Fruit fly (Drosophila melanogaster) ovary, adult (tissue): ENCODE results near the gene ocn.

Experiments
- CG17801 ChIP-seq: fragments of 200-800 bp; optimal IDR thresholded peaks from 2 replicates; lab custom pipeline; 2019; ENCODE audit warnings: missing biosample characterization, mild to moderate bottlenecking, missing genetic modification characterization, moderate library complexity; ENCODE audit not compliant: partially characterized antibody

Gene ocn

dm6 chr3R:30037630-30038029, at the start of gene ocn:
Gene ocn (minus strand): TSS chr3R:30037730.
- no peak for TF ChIP-seq CG17801 (GFP tag; lab: Kevin White, UChicago)

- TF ChIP-seq CG17801 (GFP tag; lab: Kevin White, UChicago): no peak
Measured at dm6 chr3R:30084137-30084536, 46.6 kb upstream of the ocn start.

- TF ChIP-seq CG17801 (GFP tag; lab: Kevin White, UChicago): no peak
Measured at dm6 chr3R:30083215-30083614, 45.7 kb upstream of the ocn start.

- TF ChIP-seq CG17801 (GFP tag; lab: Kevin White, UChicago): no peak
Measured at dm6 chr3R:30076088-30076487, 38.6 kb upstream of the ocn start.

- TF ChIP-seq CG17801 (GFP tag; lab: Kevin White, UChicago): no peak
Measured at dm6 chr3R:30071827-30072226, 34.3 kb upstream of the ocn start.

dm6 chr3R:30070198-30070597, 32.7 kb upstream of the ocn start:
- no peak for TF ChIP-seq CG17801 (GFP tag; lab: Kevin White, UChicago)

dm6 chr3R:30066004-30066403, 28.5 kb upstream of the ocn start:
- TF ChIP-seq CG17801 (GFP tag; lab: Kevin White, UChicago): no peak

dm6 chr3R:30063704-30064103, 26.2 kb upstream of the ocn start:
- no peak for TF ChIP-seq CG17801 (GFP tag; lab: Kevin White, UChicago)

- TF ChIP-seq CG17801 (GFP tag; lab: Kevin White, UChicago): no peak
Measured at dm6 chr3R:30062543-30062942, 25.0 kb upstream of the ocn start.

dm6 chr3R:30061980-30062379, 24.4 kb upstream of the ocn start:
- TF ChIP-seq CG17801 (GFP tag; lab: Kevin White, UChicago): no peak

- peak; percentile 13 for TF ChIP-seq CG17801 (GFP tag; lab: Kevin White, UChicago)
Measured at dm6 chr3R:30061154-30061482, 23.6 kb upstream of the ocn start.

dm6 chr3R:30060451-30061153, 23.1 kb upstream of the ocn start:
- no peak for TF ChIP-seq CG17801 (GFP tag; lab: Kevin White, UChicago)

dm6 chr3R:30059944-30060343, 22.4 kb upstream of the ocn start:
- no peak for TF ChIP-seq CG17801 (GFP tag; lab: Kevin White, UChicago)

dm6 chr3R:30058057-30058868, 20.7 kb upstream of the ocn start, which contains the start of gene sima:
Gene sima (plus strand): TSS chr3R:30058311.
- TF ChIP-seq CG17801 (GFP tag; lab: Kevin White, UChicago): peak; percentile 12

dm6 chr3R:30056592-30057135, 19.1 kb upstream of the ocn start, which contains the start of the genes CG7950 and Rpp14a:
Gene CG7950 (plus strand): TSS chr3R:30056859.
Gene Rpp14a (plus strand): TSS chr3R:30056859.
- TF ChIP-seq CG17801 (GFP tag; lab: Kevin White, UChicago): peak; percentile 90
